Worm (Caenorhabditis elegans) whole organism, L2 larva: Measurements from ENCODE around the gene fbxa-166.

Source experiments
- C34F6.9 ChIP-seq: fragments of 150-350 bp; optimal IDR thresholded peaks from 2 replicates; lab custom pipeline; 2014; ENCODE audit warnings: missing biosample characterization, missing genetic modification characterization
- F13H6.1 ChIP-seq: sonication (generic microtip); optimal IDR thresholded peaks from 2 replicates; lab custom pipeline; 2016; ENCODE audit warnings: missing genetic modification characterization, missing compliant biosample characterization
- R02D3.7 ChIP-seq: fragments of 150-350 bp; optimal IDR thresholded peaks from 2 replicates; lab custom pipeline; 2014; ENCODE audit warnings: missing biosample characterization, missing genetic modification characterization
- ZK546.5 ChIP-seq: sonication (generic microtip); optimal IDR thresholded peaks from 2 replicates; lab custom pipeline; 2017; ENCODE audit warnings: missing biosample characterization, missing genetic modification characterization
- alr-1 ChIP-seq: fragments of 150-350 bp; optimal IDR thresholded peaks from 2 replicates; lab custom pipeline; 2014; ENCODE audit warnings: missing biosample characterization, missing genetic modification characterization
- ama-1 ChIP-seq: fragments of 150-350 bp; optimal IDR thresholded peaks from 2 replicates; lab custom pipeline; 2018; ENCODE audit warnings: inconsistent platforms
- blmp-1 ChIP-seq: sonication (generic microtip); optimal IDR thresholded peaks from 2 replicates; lab custom pipeline; 2017; ENCODE audit warnings: missing genetic modification characterization, mild to moderate bottlenecking, missing compliant biosample characterization, antibody characterized with exemption, moderate library complexity; ENCODE audit not compliant: insufficient read depth
- ceh-16 ChIP-seq: fragments of 150-350 bp; optimal IDR thresholded peaks from 2 replicates; lab custom pipeline; 2014; ENCODE audit warnings: missing biosample characterization, missing genetic modification characterization
- ceh-82 ChIP-seq: fragments of 150-350 bp; optimal IDR thresholded peaks from 2 replicates; lab custom pipeline; 2014; ENCODE audit warnings: missing biosample characterization, missing genetic modification characterization
- crh-2 ChIP-seq: sonication (generic microtip); optimal IDR thresholded peaks from 2 replicates; lab custom pipeline; 2017; ENCODE audit warnings: missing biosample characterization, missing genetic modification characterization
- egl-27 ChIP-seq: sonication (generic microtip); optimal IDR thresholded peaks from 3 replicates; lab custom pipeline; 2017; ENCODE audit warnings: missing biosample characterization, missing genetic modification reagents, missing genetic modification characterization
- elt-1 ChIP-seq: fragments of 150-350 bp; optimal IDR thresholded peaks from 2 replicates; lab custom pipeline; 2014; ENCODE audit warnings: missing biosample characterization, missing genetic modification characterization
- fos-1 ChIP-seq: fragments of 150-350 bp; optimal IDR thresholded peaks from 2 replicates; lab custom pipeline; 2014; ENCODE audit warnings: missing biosample characterization, missing genetic modification characterization
- lin-11 ChIP-seq: fragments of 150-350 bp; sonication (generic microtip); optimal IDR thresholded peaks from 2 replicates; lab custom pipeline; 2014; ENCODE audit warnings: missing biosample characterization, missing genetic modification characterization, inconsistent platforms, mixed read lengths
- lin-39 ChIP-seq: fragments of 150-350 bp; optimal IDR thresholded peaks from 2 replicates; lab custom pipeline; 2014; ENCODE audit warnings: missing biosample characterization, missing genetic modification reagents, missing genetic modification characterization
- lsy-2 ChIP-seq, 2 experiments: fragments of 150-350 bp in 1 of 2; sonication (generic microtip) in 1 of 2; optimal IDR thresholded peaks; 2 replicates each; lab custom pipeline; 2014 to 2017; ENCODE audit warnings: missing biosample characterization in 2 of 2, missing genetic modification characterization in 2 of 2
- mab-5 ChIP-seq: fragments of 150-350 bp; optimal IDR thresholded peaks from 2 replicates; lab custom pipeline; 2014; ENCODE audit warnings: missing biosample characterization, missing genetic modification characterization
- mbf-1 ChIP-seq: sonication (generic microtip); optimal IDR thresholded peaks from 2 replicates; lab custom pipeline; 2017; ENCODE audit warnings: missing biosample characterization, missing genetic modification characterization
- mdl-1 ChIP-seq, 2 experiments: fragments of 150-350 bp in 1 of 2; sonication (generic microtip) in 1 of 2; optimal IDR thresholded peaks; 2 replicates each; lab custom pipeline; 2017; ENCODE audit warnings: missing biosample characterization in 2 of 2, missing genetic modification characterization in 2 of 2
- nhr-10 ChIP-seq: sonication (generic microtip); optimal IDR thresholded peaks from 2 replicates; lab custom pipeline; 2017; ENCODE audit warnings: missing biosample characterization, missing genetic modification characterization
- nhr-11 ChIP-seq: fragments of 150-350 bp; optimal IDR thresholded peaks from 2 replicates; lab custom pipeline; 2014; ENCODE audit warnings: missing biosample characterization, missing genetic modification characterization
- nhr-12 ChIP-seq: fragments of 150-350 bp; optimal IDR thresholded peaks from 2 replicates; lab custom pipeline; 2014; ENCODE audit warnings: missing biosample characterization, missing genetic modification characterization
- nhr-21 ChIP-seq: fragments of 150-350 bp; optimal IDR thresholded peaks from 2 replicates; lab custom pipeline; 2014; ENCODE audit warnings: missing biosample characterization, missing genetic modification characterization
- nhr-237 ChIP-seq: fragments of 150-350 bp; optimal IDR thresholded peaks from 2 replicates; lab custom pipeline; 2014; ENCODE audit warnings: missing biosample characterization, missing genetic modification characterization
- nhr-25 ChIP-seq: fragments of 150-350 bp; sonication (generic microtip); optimal IDR thresholded peaks from 3 replicates; lab custom pipeline; 2014; ENCODE audit warnings: missing biosample characterization, missing genetic modification characterization
- nhr-6 ChIP-seq: fragments of 150-350 bp; optimal IDR thresholded peaks from 2 replicates; lab custom pipeline; 2014; ENCODE audit warnings: missing biosample characterization, missing genetic modification characterization
- peb-1 ChIP-seq: fragments of 150-350 bp; optimal IDR thresholded peaks from 2 replicates; lab custom pipeline; 2014; ENCODE audit warnings: missing biosample characterization, missing genetic modification characterization
- skn-1 ChIP-seq: sonication (generic microtip); optimal IDR thresholded peaks from 2 replicates; lab custom pipeline; 2017; ENCODE audit warnings: missing biosample characterization, missing genetic modification characterization
- sma-9 ChIP-seq, 2 experiments: fragments of 150-350 bp in 1 of 2; sonication (generic microtip) in 1 of 2; optimal IDR thresholded peaks; 2 replicates each; lab custom pipeline; 2014 to 2016; ENCODE audit warnings: missing genetic modification characterization in 2 of 2, mild to moderate bottlenecking in 1 of 2, missing biosample characterization in 1 of 2, missing compliant biosample characterization in 1 of 2, missing genetic modification reagents in 1 of 2, moderate library complexity in 1 of 2
- unc-55 ChIP-seq: fragments of 150-350 bp; sonication (generic microtip); optimal IDR thresholded peaks from 3 replicates; lab custom pipeline; 2014; ENCODE audit warnings: missing biosample characterization, missing genetic modification reagents, missing genetic modification characterization
- zag-1 ChIP-seq: fragments of 150-350 bp; optimal IDR thresholded peaks from 2 replicates; lab custom pipeline; 2014; ENCODE audit warnings: missing biosample characterization, missing genetic modification characterization
- ztf-4 ChIP-seq: fragments of 150-350 bp; optimal IDR thresholded peaks from 2 replicates; lab custom pipeline; 2014; ENCODE audit warnings: missing biosample characterization, missing genetic modification characterization

fbxa-166 gene

DNA sequence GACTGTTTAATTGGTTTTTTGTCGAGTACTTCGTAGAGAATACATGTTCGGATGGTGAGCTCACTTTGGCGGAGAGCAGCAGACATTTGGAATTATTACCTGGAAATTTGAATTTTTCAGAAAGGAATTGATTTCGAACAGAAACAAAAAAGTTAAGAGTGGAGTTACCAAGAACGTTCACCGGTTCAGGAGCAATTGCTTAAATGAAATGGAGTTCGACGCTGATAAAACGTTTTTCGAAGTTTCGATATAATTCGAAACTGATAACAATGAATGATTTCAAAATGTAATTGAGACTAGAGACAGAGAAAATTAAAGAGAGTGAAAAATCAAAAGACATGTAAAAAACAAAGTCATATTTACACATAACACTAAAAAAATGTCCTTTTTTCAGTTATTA, 8.2 kb downstream of the fbxa-166 start, which contains the start of gene fbxa-163:
Gene fbxa-163, minus strand, starts transcription at position 101 of the 400 bp plus-strand sequence.
- no peak for TF ChIP-seq sma-9 (GFP tag; optimal IDR thresholded peaks at IDR 0.05; lab: Kevin White, UChicago)
- no peak for TF ChIP-seq sma-9 (tag; optimal IDR thresholded peaks at IDR 0.05; lab: Kevin White, UChicago)
- no peak for TF ChIP-seq nhr-6 (tag; lab: Kevin White, UChicago)
- no peak for TF ChIP-seq nhr-21
- no peak for TF ChIP-seq nhr-25
- no peak for TF ChIP-seq mdl-1 (tag; optimal IDR thresholded peaks at IDR 0.05; lab: Kevin White, UChicago)
- TF ChIP-seq ceh-82: no peak
- TF ChIP-seq nhr-237 (tag; lab: Kevin White, UChicago): no peak
- TF ChIP-seq mbf-1 (tag; lab: Kevin White, UChicago): no peak
- TF ChIP-seq lsy-2 (tag; optimal IDR thresholded peaks at IDR 0.05; lab: Kevin White, UChicago): no peak
- no peak for TF ChIP-seq nhr-10 (tag; lab: Kevin White, UChicago)
- TF ChIP-seq mab-5 (tag; lab: Kevin White, UChicago): no peak

DNA sequence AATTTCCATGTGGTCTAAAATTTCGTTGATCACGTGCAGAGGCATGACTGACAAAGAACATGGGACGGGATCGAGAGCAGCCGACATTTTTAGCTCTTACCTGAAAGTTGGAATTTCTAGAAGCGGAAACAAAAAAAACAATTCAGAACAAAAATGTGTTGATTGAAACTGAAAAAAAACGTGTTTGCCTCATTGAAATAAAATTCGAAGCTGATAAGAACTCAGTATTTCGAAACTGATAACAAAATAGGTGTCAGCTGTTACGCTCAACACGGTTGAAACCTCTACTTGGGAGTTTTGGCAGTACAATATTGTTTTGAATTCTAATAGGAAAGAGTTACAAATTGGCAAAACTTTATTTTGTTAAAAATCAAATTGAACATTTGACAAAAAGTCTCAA, 9.9 kb downstream of the fbxa-166 start:
- no peak for TF ChIP-seq ztf-4 (tag; lab: Kevin White, UChicago)
- peak; percentile 3 for TF ChIP-seq crh-2
- no peak for TF ChIP-seq nhr-11
- TF ChIP-seq C34F6.9 (tag; lab: Kevin White, UChicago): no peak
- no peak for TF ChIP-seq zag-1 (tag; lab: Kevin White, UChicago)
- peak; percentile 59 for TF ChIP-seq fos-1 (tag; lab: Kevin White, UChicago)
- no peak for TF ChIP-seq ZK546.5 (tag; lab: Kevin White, UChicago)
- no peak for TF ChIP-seq peb-1 (tag; lab: Kevin White, UChicago)
- TF ChIP-seq R02D3.7 (tag; lab: Kevin White, UChicago): no peak
- no peak for TF ChIP-seq nhr-6 (tag; lab: Kevin White, UChicago)
- no peak for TF ChIP-seq alr-1 (tag; lab: Kevin White, UChicago)
- TF ChIP-seq, all 48 proteins: peak for 2

DNA sequence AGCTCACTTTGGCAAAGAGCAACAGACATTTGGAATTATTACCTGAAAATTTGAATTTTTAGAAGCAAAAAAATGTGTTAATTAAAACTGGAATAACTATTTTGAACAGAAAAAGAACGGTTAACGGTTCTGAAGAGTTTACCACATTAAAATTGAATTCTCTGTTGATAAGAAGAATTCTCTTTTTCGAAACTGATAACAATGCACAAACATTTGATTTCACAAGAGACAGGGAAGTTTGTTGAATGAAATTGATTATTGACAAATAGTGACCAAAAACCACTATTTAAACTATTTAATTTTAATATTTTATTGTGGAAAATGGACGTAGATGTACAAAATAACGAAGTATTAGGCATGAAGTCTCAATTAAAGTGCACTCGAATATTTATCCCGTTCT, 11.3 kb downstream of the fbxa-166 start:
- TF ChIP-seq alr-1 (tag; lab: Kevin White, UChicago): no peak
- peak; percentile 71 for TF ChIP-seq fos-1 (tag; lab: Kevin White, UChicago)

DNA sequence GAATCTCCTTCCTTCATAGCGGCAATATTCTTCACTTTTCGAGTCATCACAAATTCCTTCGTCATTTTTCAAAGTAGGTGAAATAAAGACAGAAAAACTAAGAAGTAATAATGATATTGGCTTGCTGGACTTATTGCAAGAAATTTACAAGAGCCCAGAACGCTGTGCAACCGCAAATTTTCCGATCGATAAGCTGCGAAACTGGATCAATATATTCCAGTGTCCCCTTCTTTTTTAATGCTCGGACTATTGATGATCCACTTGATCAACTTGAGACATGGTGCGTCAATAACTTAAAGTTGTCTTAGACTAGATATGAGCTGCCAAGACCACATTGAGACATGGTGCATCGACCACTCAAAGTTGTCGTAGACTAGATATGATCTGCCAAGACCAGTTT, 12.8 kb downstream of the fbxa-166 start, which contains the start of gene bath-33:
Gene bath-33, minus strand, starts transcription at position 101 of the 400 bp plus-strand sequence.
- TF ChIP-seq R02D3.7 (tag; lab: Kevin White, UChicago) (no peak), nhr-6 (tag; lab: Kevin White, UChicago) (no peak), nhr-10 (tag; lab: Kevin White, UChicago) (no peak), ceh-16 (no peak), F13H6.1 (no peak), crh-2 (no peak), mdl-1 (tag; optimal IDR thresholded peaks at IDR 0.05; lab: Kevin White, UChicago) (no peak), peb-1 (tag; lab: Kevin White, UChicago) (no peak), mab-5 (tag; lab: Kevin White, UChicago) (no peak), skn-1 (tag; lab: Kevin White, UChicago) (no peak), alr-1 (tag; lab: Kevin White, UChicago) (no peak), sma-9 (GFP tag; optimal IDR thresholded peaks at IDR 0.05; lab: Kevin White, UChicago) (no peak), sma-9 (tag; optimal IDR thresholded peaks at IDR 0.05; lab: Kevin White, UChicago) (no peak), elt-1 (tag; lab: Kevin White, UChicago) (no peak)

DNA sequence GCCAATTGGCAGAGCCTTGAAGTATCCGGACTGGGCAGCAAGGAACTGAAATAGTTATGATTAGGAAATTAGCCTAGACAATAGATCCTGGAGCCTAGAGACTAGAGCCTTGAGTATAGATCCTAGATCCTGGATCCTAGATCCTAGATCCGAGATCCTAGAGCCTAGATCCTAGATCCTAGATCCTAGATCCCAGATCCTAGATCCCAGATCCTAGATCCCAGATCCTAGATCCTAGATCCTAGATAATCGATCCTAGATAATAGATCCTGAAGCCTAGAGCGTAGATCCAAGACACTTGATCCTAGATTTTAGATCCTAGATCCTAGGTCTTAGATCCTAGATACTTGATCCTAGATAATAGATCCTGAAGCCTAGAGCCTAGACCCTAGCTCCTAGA, 13.8 kb downstream of the fbxa-166 start:
- no peak for TF ChIP-seq nhr-25
- TF ChIP-seq mbf-1 (tag; lab: Kevin White, UChicago): no peak
- TF ChIP-seq lsy-2 (tag; optimal IDR thresholded peaks at IDR 0.05; lab: Kevin White, UChicago): no peak
- no peak for TF ChIP-seq ama-1 (lab: Kevin White, UChicago)
- no peak for TF ChIP-seq ceh-82
- no peak for TF ChIP-seq egl-27 (tag; lab: Kevin White, UChicago)
- TF ChIP-seq nhr-10 (tag; lab: Kevin White, UChicago): no peak
- no peak for TF ChIP-seq F13H6.1
- TF ChIP-seq unc-55 (GFP tag; lab: Kevin White, UChicago): no peak
- TF ChIP-seq sma-9 (GFP tag; optimal IDR thresholded peaks at IDR 0.05; lab: Kevin White, UChicago): no peak
- no peak for TF ChIP-seq sma-9 (tag; optimal IDR thresholded peaks at IDR 0.05; lab: Kevin White, UChicago)
- TF ChIP-seq zag-1 (tag; lab: Kevin White, UChicago): no peak
- no peak for TF ChIP-seq blmp-1 (tag; lab: Kevin White, UChicago)
- TF ChIP-seq lin-39 (tag; lab: Kevin White, UChicago): no peak
- TF ChIP-seq lin-11 (tag; lab: Kevin White, UChicago): no peak
- no peak for TF ChIP-seq nhr-12 (tag; lab: Kevin White, UChicago)
- TF ChIP-seq nhr-11: no peak
